Worm (Caenorhabditis elegans): ENCODE results near the gene cyn-17.

cyn-17 gene

ce11 chrV:5842507-5843144 lies 43.2 kb downstream of the cyn-17 start (continued):
- peak in 1 of 2 experiments; percentile 59 for TF ChIP-seq hif-1 (tag; optimal IDR thresholded peaks at IDR 0.05)
- no peak for TF ChIP-seq lim-7 (GFP tag; IDR thresholded peaks at IDR 0.05)
- TF ChIP-seq nhr-11 (tag; optimal IDR thresholded peaks at IDR 0.05) = no peak
- TF ChIP-seq dve-1 (tag; optimal IDR thresholded peaks at IDR 0.05; ENCODE audit: insufficient read depth) = peak; percentile 70
- TF ChIP-seq T26A8.4 (GFP tag; IDR thresholded peaks at IDR 0.05) = no peak; the same call in 1 of the 2 replicates
- TF ChIP-seq pha-4 (GFP tag; IDR thresholded peaks at IDR 0.05) = no peak
- no peak for TF ChIP-seq pha-4 (tag; optimal IDR thresholded peaks at IDR 0.05)
- no peak for TF ChIP-seq F10B5.3 (tag; optimal IDR thresholded peaks at IDR 0.05)
- no peak for TF ChIP-seq dmd-8 (GFP tag; IDR thresholded peaks at IDR 0.05)
- no peak for TF ChIP-seq nhr-6 (tag; optimal IDR thresholded peaks at IDR 0.05)
- peak; percentile 66; the same call in 1 of the 2 replicates for TF ChIP-seq Y75B8A.6 (GFP tag; IDR thresholded peaks at IDR 0.05)
- TF ChIP-seq nhr-102 (tag; optimal IDR thresholded peaks at IDR 0.05) = no peak
- TF ChIP-seq php-3 (GFP tag; IDR thresholded peaks at IDR 0.05) = peak; percentile 41; the same call in 1 of the 2 replicates
- TF ChIP-seq zfp-3 (GFP tag; conservative IDR thresholded peaks at IDR 0.05) = no peak
- no peak for TF ChIP-seq ces-1 (GFP tag; optimal IDR thresholded peaks at IDR 0.05)
- no peak for TF ChIP-seq saeg-2 (GFP tag; IDR thresholded peaks at IDR 0.05)
- TF ChIP-seq ceh-20 (GFP tag; IDR thresholded peaks at IDR 0.05) = 0 out of 2 replicates have a peak, but pooled peaks have one; percentile 7
- TF ChIP-seq ama-1 (optimal IDR thresholded peaks at IDR 0.05) = peak; percentile 40
- TF ChIP-seq egl-43 (GFP tag; IDR thresholded peaks at IDR 0.05) = no peak
- TF ChIP-seq nhr-28 (tag; optimal IDR thresholded peaks at IDR 0.05) = peak; percentile 67

DNA sequence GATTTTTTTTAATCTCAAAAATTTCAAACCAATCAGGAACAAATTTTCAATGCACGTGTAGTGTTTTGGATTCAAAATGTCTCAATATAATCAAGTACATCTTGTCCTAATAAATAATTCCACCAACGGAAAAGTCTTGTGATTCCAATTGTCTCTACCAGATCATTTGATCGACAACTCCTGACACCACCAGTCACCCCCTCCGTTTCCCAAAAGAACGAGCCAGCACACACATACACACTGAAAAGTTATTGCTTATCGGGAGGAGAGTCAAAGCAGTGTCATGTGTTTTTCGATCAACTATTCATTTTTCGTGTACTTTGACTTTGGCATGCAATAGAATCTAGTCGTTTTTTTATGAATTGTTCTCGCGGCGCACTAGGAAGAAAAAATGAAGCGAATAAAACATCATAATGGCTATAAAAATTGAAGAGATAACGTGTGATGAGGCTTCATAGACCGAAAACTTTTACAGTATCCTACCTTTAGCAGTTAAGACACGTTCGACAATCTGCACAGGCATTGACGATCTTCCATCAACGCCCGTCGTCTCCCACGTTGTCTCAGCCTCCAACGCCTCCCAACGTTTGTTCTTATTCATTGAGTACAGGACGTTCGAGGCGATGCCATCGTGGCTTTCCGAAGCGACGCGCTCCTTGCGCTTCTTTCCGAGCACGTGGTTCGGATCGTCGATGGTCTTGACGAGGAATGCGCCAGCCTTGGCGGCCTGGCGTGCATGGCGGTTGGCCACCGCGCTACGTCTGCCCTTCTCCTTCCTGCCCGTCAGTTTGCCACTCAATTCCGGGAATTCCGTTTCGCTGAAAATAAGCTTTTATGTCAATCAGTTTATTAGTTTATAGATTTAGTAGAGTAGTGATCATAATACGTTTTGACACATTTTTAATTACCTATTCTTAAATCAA lies 44.2 kb downstream of the cyn-17 start:
- TF ChIP-seq tag-97 (GFP tag; IDR thresholded peaks at IDR 0.05) = no peak
- TF ChIP-seq daf-12 (tag; optimal IDR thresholded peaks at IDR 0.05) = no peak
- TF ChIP-seq saeg-2 (GFP tag; IDR thresholded peaks at IDR 0.05) = 0 out of 2 replicates have a peak, but pooled peaks have one; percentile 13
- TF ChIP-seq zfp-3 (GFP tag; conservative IDR thresholded peaks at IDR 0.05) = 0 out of 2 replicates have a peak, but pooled peaks have one; percentile 9
- TF ChIP-seq jun-1 (tag; optimal IDR thresholded peaks at IDR 0.05) = no peak
- no peak for TF ChIP-seq daf-19 (GFP tag; conservative IDR thresholded peaks at IDR 0.05)
- TF ChIP-seq F44E2.7 (GFP tag; IDR thresholded peaks at IDR 0.05) = no peak
- TF ChIP-seq ceh-32 (tag; optimal IDR thresholded peaks at IDR 0.05; ENCODE audit: poor library complexity) = no peak
- TF ChIP-seq daf-8 (GFP tag; IDR thresholded peaks at IDR 0.05) = no peak
- no peak for TF ChIP-seq zip-2 (tag; optimal IDR thresholded peaks at IDR 0.05)
- TF ChIP-seq nhr-6 (tag; optimal IDR thresholded peaks at IDR 0.05) = peak; percentile 5
- TF ChIP-seq F10B5.3 (tag; optimal IDR thresholded peaks at IDR 0.05) = no peak
- no peak for TF ChIP-seq ceh-44 (GFP tag; IDR thresholded peaks at IDR 0.05)
- no peak for TF ChIP-seq nhr-41 (GFP tag; IDR thresholded peaks at IDR 0.05)
- no peak for TF ChIP-seq skn-1 (tag; optimal IDR thresholded peaks at IDR 0.05)
- TF ChIP-seq unc-130 (GFP tag; optimal IDR thresholded peaks at IDR 0.05) = no peak
- TF ChIP-seq nhr-28 (tag; optimal IDR thresholded peaks at IDR 0.05) = peak; percentile 91
- no peak; the same call in 1 of the 2 replicates for TF ChIP-seq snpc-1.2 (GFP tag; IDR thresholded peaks at IDR 0.05)
- TF ChIP-seq ceh-62 (tag; optimal IDR thresholded peaks at IDR 0.05) = no peak
- peak; percentile 56 for TF ChIP-seq pha-4 (GFP tag; IDR thresholded peaks at IDR 0.05)
- peak; percentile 62 for TF ChIP-seq pha-4 (tag; optimal IDR thresholded peaks at IDR 0.05)
- peak in 1 of 2 experiments; percentile 5 for TF ChIP-seq hif-1 (tag; optimal IDR thresholded peaks at IDR 0.05)
- peak; percentile 97 for TF ChIP-seq hlh-30 (tag; optimal IDR thresholded peaks at IDR 0.05; ENCODE audit: insufficient read depth)
- TF ChIP-seq ceh-28 (tag; optimal IDR thresholded peaks at IDR 0.05) = no peak
- 0 out of 2 replicates have a peak, but pooled peaks have one; percentile 55 for TF ChIP-seq D1046.2 (GFP tag; IDR thresholded peaks at IDR 0.05)
- TF ChIP-seq lin-1 (GFP tag; IDR thresholded peaks at IDR 0.05) = no peak
- no peak for TF ChIP-seq ceh-82 (tag; optimal IDR thresholded peaks at IDR 0.05)
- TF ChIP-seq Y105C5A.15 (GFP tag; IDR thresholded peaks at IDR 0.05) = no peak
- no peak for TF ChIP-seq sdz-12 (GFP tag; optimal IDR thresholded peaks at IDR 0.05)
- no peak for TF ChIP-seq mxl-3 (GFP tag; optimal IDR thresholded peaks at IDR 0.05)
- no peak for TF ChIP-seq dpl-1 (GFP tag; optimal IDR thresholded peaks at IDR 0.05)
- TF ChIP-seq ces-1 (GFP tag; optimal IDR thresholded peaks at IDR 0.05) = no peak
- TF ChIP-seq F37D6.2 (tag; optimal IDR thresholded peaks at IDR 0.05) = no peak
- TF ChIP-seq aha-1 (tag) = peak; percentile 70
- no peak for TF ChIP-seq Y5F2A.4 (GFP tag; optimal IDR thresholded peaks at IDR 0.05)
- TF ChIP-seq dmd-8 (GFP tag; IDR thresholded peaks at IDR 0.05) = no peak

Data from whole organism, L4 larva.